Worm (Caenorhabditis elegans) whole organism, young adult: ENCODE data around the gene Y22D7AL.10.

Experiments
- bed-1 ChIP-seq: fragments of 200-800 bp; sonication (Bioruptor generic); IDR thresholded peaks from 2 replicates; pipeline ENCODE4 v1.3.6; 2022; ENCODE audit warnings: missing genetic modification reagents, missing genetic modification characterization, missing compliant biosample characterization
- bed-2 ChIP-seq: fragments of 200-800 bp; sonication (Bioruptor generic); IDR thresholded peaks from 2 replicates; pipeline ENCODE4 v1.3.6; 2022; ENCODE audit warnings: missing genetic modification reagents, missing genetic modification characterization, missing compliant biosample characterization
- ccch-3 ChIP-seq: fragments of 200-800 bp; sonication (Bioruptor generic); optimal IDR thresholded peaks from 2 replicates; lab custom pipeline; 2018; ENCODE audit warnings: mild to moderate bottlenecking, missing genetic modification characterization, missing compliant biosample characterization
- egl-44 ChIP-seq: fragments of 200-800 bp; sonication (Bioruptor generic); IDR thresholded peaks from 2 replicates; pipeline ENCODE4 v1.3.6; 2022; ENCODE audit warnings: missing genetic modification reagents, missing genetic modification characterization, missing compliant biosample characterization
- nhr-179 ChIP-seq: sonication (generic microtip); optimal IDR thresholded peaks from 2 replicates; lab custom pipeline; 2016; ENCODE audit warnings: mild to moderate bottlenecking, missing genetic modification characterization, missing compliant biosample characterization
- nhr-90 ChIP-seq: sonication (generic microtip); optimal IDR thresholded peaks from 2 replicates; lab custom pipeline; 2016; ENCODE audit warnings: missing genotype, mild to moderate bottlenecking, missing genetic modification characterization, missing compliant biosample characterization
- tbp1 ChIP-seq: fragments of 200-800 bp; sonication (Bioruptor generic); optimal IDR thresholded peaks from 2 replicates; lab custom pipeline; 2018; ENCODE audit warnings: mild to moderate bottlenecking, missing genetic modification characterization, missing compliant biosample characterization
- ztf-3 ChIP-seq: fragments of 200-800 bp; sonication (Bioruptor generic); optimal IDR thresholded peaks from 2 replicates; lab custom pipeline; 2018; ENCODE audit warnings: mild to moderate bottlenecking, missing genetic modification characterization, missing compliant biosample characterization

Gene Y22D7AL.10

DNA sequence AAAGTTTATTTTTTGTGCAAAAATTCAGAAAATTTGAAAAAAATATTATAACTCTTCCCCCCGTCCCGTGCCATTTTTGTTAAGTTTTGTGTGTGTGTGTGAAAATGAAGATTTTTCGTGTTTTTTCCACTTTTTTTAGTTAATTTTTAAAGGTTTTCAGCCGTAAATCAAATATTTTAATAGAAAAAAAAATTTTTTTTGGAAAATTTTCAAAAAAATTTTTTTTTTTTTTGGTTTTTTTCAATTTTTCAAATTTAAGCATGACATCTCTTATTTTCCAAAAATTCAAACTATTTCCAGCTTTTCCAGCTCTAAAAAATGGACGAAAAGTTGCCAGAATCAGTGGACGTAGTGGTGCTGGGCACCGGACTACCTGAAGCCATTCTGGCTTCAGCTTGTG, 48.7 kb downstream of the Y22D7AL.10 start, which contains the start of gene rep-1:
TSS of gene rep-1 (plus strand) at position 301 of the 400 bp plus-strand sequence.
- TF ChIP-seq egl-44 (GFP tag; lab: Robert Waterston, UW): no peak
- no peak for TF ChIP-seq ccch-3 (GFP tag; lab: Kevin White, UChicago)
- no peak for TF ChIP-seq bed-1
- no peak for TF ChIP-seq ztf-3 (GFP tag; lab: Kevin White, UChicago)
- no peak for TF ChIP-seq bed-2 (GFP tag; lab: Robert Waterston, UW)
- TF ChIP-seq tbp1 (GFP tag; lab: Kevin White, UChicago): no peak
- TF ChIP-seq nhr-179 (tag; lab: Kevin White, UChicago): no peak
- TF ChIP-seq nhr-90 (tag; lab: Kevin White, UChicago): no peak
